Worm (Caenorhabditis elegans): ENCODE data around the gene rev-1.

Gene rev-1

ce11 chrII:7880373-7880862 is 20.0 kb upstream of the rev-1 start, which contains the start of gene perm-1 (continued):
- TF ChIP-seq tbp1 (GFP tag; optimal IDR thresholded peaks at IDR 0.05) (peak; percentile 61), athp-1 (tag; optimal IDR thresholded peaks at IDR 0.05) (peak; percentile 86), chd-7 (tag; optimal IDR thresholded peaks at IDR 0.05) (no peak), nfyb-1 (GFP tag; IDR thresholded peaks at IDR 0.05) (no peak), Y67H2A.10 (GFP tag; conservative IDR thresholded peaks at IDR 0.05) (no peak), lsl-1 (GFP tag; optimal IDR thresholded peaks at IDR 0.05) (peak; percentile 98), let-607 (tag; optimal IDR thresholded peaks at IDR 0.05) (no peak), hrde-1 (tag; optimal IDR thresholded peaks at IDR 0.05; ENCODE audit: borderline replicate concordance) (peak; percentile 47), madf-10 (tag; optimal IDR thresholded peaks at IDR 0.05) (no peak), lsy-27 (tag; optimal IDR thresholded peaks at IDR 0.05; ENCODE audit: borderline replicate concordance, insufficient read depth) (no peak), unc-62 (GFP tag; optimal IDR thresholded peaks at IDR 0.05) (no peak), T07F8.4 (tag; optimal IDR thresholded peaks at IDR 0.05) (no peak), F57A8.1 (GFP tag; optimal IDR thresholded peaks at IDR 0.05) (no peak), hlh-12 (tag; optimal IDR thresholded peaks at IDR 0.05) (no peak), F39B2.1 (GFP tag; IDR thresholded peaks at IDR 0.05) (no peak), sptf-2 (GFP tag; optimal IDR thresholded peaks at IDR 0.05) (no peak), ccch-3 (GFP tag; optimal IDR thresholded peaks at IDR 0.05) (no peak), atf-7 (tag; optimal IDR thresholded peaks at IDR 0.05) (no peak), hsf-1 (GFP tag; IDR thresholded peaks at IDR 0.05) (peak; percentile 92), attf-5 (GFP tag; optimal IDR thresholded peaks at IDR 0.05) (no peak), gei-17 (GFP tag; optimal IDR thresholded peaks at IDR 0.05) (no peak), ceh-79 (tag; optimal IDR thresholded peaks at IDR 0.05) (no peak), sea-2 (GFP tag; IDR thresholded peaks at IDR 0.05) (no peak), snpc-4 (GFP tag; optimal IDR thresholded peaks at IDR 0.05) (peak; percentile 64), snpc-4 (tag; optimal IDR thresholded peaks at IDR 0.05) (peak in 2 of 4 experiments; percentile 57 to 60), nhr-80 (tag; optimal IDR thresholded peaks at IDR 0.05) (no peak), zim-3 (tag; optimal IDR thresholded peaks at IDR 0.05) (no peak), cebp-1 (GFP tag; IDR thresholded peaks at IDR 0.05) (no peak), cebp-1 (tag; optimal IDR thresholded peaks at IDR 0.05) (no peak), K12H6.12 (tag; optimal IDR thresholded peaks at IDR 0.05) (no peak), madf-3 (GFP tag; IDR thresholded peaks at IDR 0.05) (peak; percentile 91)

DNA sequence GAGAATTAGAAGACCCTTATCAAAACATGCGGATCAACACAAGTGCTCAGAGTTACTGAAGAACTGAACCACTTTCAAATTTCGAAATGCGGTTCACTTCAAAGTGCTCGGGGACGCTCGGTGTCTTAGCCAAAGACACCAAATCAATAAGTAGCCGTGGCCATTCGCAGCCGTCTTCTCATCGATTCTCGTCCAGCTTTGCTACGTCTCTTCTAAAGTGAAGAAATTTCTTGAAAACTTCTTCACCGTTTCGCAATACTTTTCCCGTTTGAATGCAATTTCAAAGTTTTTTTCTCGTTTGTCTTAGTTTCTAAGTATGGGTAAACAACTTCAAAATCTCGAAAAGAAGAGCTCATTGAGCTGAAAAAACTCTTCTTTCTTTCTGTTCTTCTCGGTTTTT is 15.5 kb upstream of the rev-1 start:
- TF ChIP-seq ztf-6 (GFP tag; IDR thresholded peaks at IDR 0.05) = no peak
- TF ChIP-seq snpc-3.4 (tag; optimal IDR thresholded peaks at IDR 0.05) = no peak
- peak; percentile 43; the same call in 1 of the 2 replicates for TF ChIP-seq cebp-1 (GFP tag; IDR thresholded peaks at IDR 0.05)
- TF ChIP-seq cebp-1 (tag; optimal IDR thresholded peaks at IDR 0.05) = peak; percentile 89
- peak; percentile 11 for TF ChIP-seq K12H6.12 (tag; optimal IDR thresholded peaks at IDR 0.05)
- peak in 1 of 3 experiments; percentile 17 for TF ChIP-seq lin-35 (GFP tag; optimal IDR thresholded peaks at IDR 0.05)
- peak; percentile 12 for TF ChIP-seq ceh-27 (GFP tag; optimal IDR thresholded peaks at IDR 0.05)

DNA sequence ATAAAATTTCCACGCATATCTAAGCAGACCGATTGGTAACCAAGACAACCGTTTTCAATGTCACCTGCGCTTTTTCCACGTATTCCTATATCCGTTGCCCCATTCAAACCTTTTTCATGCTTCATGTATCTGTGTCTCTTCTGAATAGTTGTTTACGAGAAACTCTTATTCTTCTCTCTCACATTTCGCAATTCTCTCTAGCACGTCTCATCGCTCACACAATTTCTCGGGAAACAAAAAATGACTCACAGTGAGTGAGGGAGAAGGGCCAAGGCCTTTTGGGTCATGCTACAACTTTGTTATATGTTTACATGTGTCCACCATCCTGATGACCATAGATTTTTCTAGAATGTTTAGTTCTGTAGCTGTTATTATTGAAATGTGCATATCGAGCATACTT is 13.1 kb upstream of the rev-1 start:
- TF ChIP-seq T07F8.4 (tag; optimal IDR thresholded peaks at IDR 0.05) (no peak), nfyb-1 (GFP tag; IDR thresholded peaks at IDR 0.05) (peak; percentile 41; the same call in 1 of the 2 replicates), C06A6.2 (GFP tag; conservative IDR thresholded peaks at IDR 0.05) (no peak), ceh-27 (GFP tag; optimal IDR thresholded peaks at IDR 0.05) (peak; percentile 44), K12H6.12 (tag; optimal IDR thresholded peaks at IDR 0.05) (peak; percentile 58), cebp-1 (GFP tag; IDR thresholded peaks at IDR 0.05) (peak; percentile 88), cebp-1 (tag; optimal IDR thresholded peaks at IDR 0.05) (peak; percentile 96), cebp-2 (GFP tag; IDR thresholded peaks at IDR 0.05) (no peak), attf-5 (GFP tag; optimal IDR thresholded peaks at IDR 0.05) (peak; percentile 25), egl-44 (GFP tag; IDR thresholded peaks at IDR 0.05) (no peak), die-1 (tag; optimal IDR thresholded peaks at IDR 0.05) (no peak), hsf-1 (GFP tag; IDR thresholded peaks at IDR 0.05) (no peak), lin-54 (GFP tag; optimal IDR thresholded peaks at IDR 0.05) (no peak), lin-35 (GFP tag; optimal IDR thresholded peaks at IDR 0.05) (peak in 1 of 3 experiments; percentile 10), ccch-3 (GFP tag; optimal IDR thresholded peaks at IDR 0.05) (no peak), F33H1.4 (GFP tag; IDR thresholded peaks at IDR 0.05) (no peak), ets-4 (GFP tag; optimal IDR thresholded peaks at IDR 0.05) (no peak)
